Worm (Caenorhabditis elegans) whole organism, L1 larva: ENCODE measurements around the gene ZK354.9.
"Not testable (repeated sequence)": the region's sequence is repeated elsewhere in the genome, so short reads cannot be mapped to it uniquely, and the experiment has no call there.

Experiments used
- ceh-82 ChIP-seq, 3 experiments: fragments of 150-350 bp in 1 of 3; sonication (generic microtip) in 2 of 3; optimal IDR thresholded peaks; 2 replicates each; lab custom pipeline; 2014 to 2017; ENCODE audit warnings: missing biosample characterization in 3 of 3, missing genetic modification characterization in 3 of 3
- fkh-10 ChIP-seq: sonication (generic microtip); optimal IDR thresholded peaks from 2 replicates; lab custom pipeline; 2017; ENCODE audit warnings: missing biosample characterization, missing genetic modification reagents, missing genetic modification characterization

ce11 chrIV:5256731-5257130 is 51.2 kb downstream of the ZK354.9 start, which contains the start of gene F36H12.9:
- not testable (repeated sequence) for TF ChIP-seq ceh-82 (tag; optimal IDR thresholded peaks at IDR 0.05; lab: Kevin White, UChicago); fkh-10 (GFP tag; lab: Kevin White, UChicago)
